Fruit fly (Drosophila melanogaster): ENCODE data around the gene CG9175.

Gene CG9175

dm6 chr2L:6088371-6089365 lies 10.1 kb downstream of the CG9175 start (continued):
- TF ChIP-seq CG5953 (GFP tag; IDR thresholded peaks at IDR 0.05) = 0 out of 2 replicates have a peak, but pooled peaks have one; percentile 20
- no peak for TF ChIP-seq CG12942 (GFP tag; optimal IDR thresholded peaks at IDR 0.05)
- peak; percentile 0 for TF ChIP-seq CG8359 (GFP tag; optimal IDR thresholded peaks at IDR 0.05; ENCODE audit: borderline replicate concordance)
- peak; percentile 34; the same call in 1 of the 2 replicates for TF ChIP-seq Drgx (GFP tag; IDR thresholded peaks at IDR 0.05)
- peak; percentile 38 for TF ChIP-seq CG8388 (GFP tag; optimal IDR thresholded peaks at IDR 0.05)
- no peak for TF ChIP-seq E2f2 (GFP tag; IDR thresholded peaks at IDR 0.05)
- TF ChIP-seq CrebB (tag; optimal IDR thresholded peaks at IDR 0.05) = peak; percentile 62
- no peak for TF ChIP-seq CkIIα-i1 (GFP tag; IDR thresholded peaks at IDR 0.05)
- TF ChIP-seq Sox102F (GFP tag; optimal IDR thresholded peaks at IDR 0.05) = no peak
- TF ChIP-seq zfh2 (GFP tag; optimal IDR thresholded peaks at IDR 0.05) = peak; percentile 42
- peak; percentile 66; the same call in 1 of the 2 replicates for TF ChIP-seq GATAe (GFP tag; conservative IDR thresholded peaks at IDR 0.05)
- TF ChIP-seq Adf1 (GFP tag; IDR thresholded peaks at IDR 0.05) = peak; percentile 99
- TF ChIP-seq scrt (GFP tag; optimal IDR thresholded peaks at IDR 0.05) = peak; percentile 64
- peak; percentile 92 for TF ChIP-seq stwl (tag; optimal IDR thresholded peaks at IDR 0.05)
- TF ChIP-seq Fer1 (GFP tag; optimal IDR thresholded peaks at IDR 0.05) = peak; percentile 30
- TF ChIP-seq CG16815 (GFP tag; optimal IDR thresholded peaks at IDR 0.05) = peak; percentile 20
- TF ChIP-seq CG4360 (GFP tag; IDR thresholded peaks at IDR 0.05) = peak; percentile 93
- peak in 1 of 3 experiments; percentile 70 for TF ChIP-seq Stat92E (GFP tag; optimal IDR thresholded peaks at IDR 0.05)
- TF ChIP-seq Trl (optimal IDR thresholded peaks at IDR 0.05) = peak; percentile 75 to 81
- TF ChIP-seq Trl (GFP tag; optimal IDR thresholded peaks at IDR 0.05) = peak; percentile 42
- TF ChIP-seq trem (tag; optimal IDR thresholded peaks at IDR 0.05) = peak; percentile 6
- peak; percentile 94 for TF ChIP-seq mirr (GFP tag; optimal IDR thresholded peaks at IDR 0.05)
- no peak; the same call in 2 of the 3 replicates for TF ChIP-seq otp (GFP tag; IDR thresholded peaks at IDR 0.05)
- TF ChIP-seq ham (GFP tag; IDR thresholded peaks at IDR 0.05) = no peak
- TF ChIP-seq CG12155 (GFP tag; optimal IDR thresholded peaks at IDR 0.05) = peak; percentile 100
- TF ChIP-seq emc (GFP tag; optimal IDR thresholded peaks at IDR 0.05) = no peak
- no peak for TF ChIP-seq CG16863 (GFP tag; optimal IDR thresholded peaks at IDR 0.05)
- TF ChIP-seq run (tag; optimal IDR thresholded peaks at IDR 0.05) = peak; percentile 71
- TF ChIP-seq Lpt (GFP tag; optimal IDR thresholded peaks at IDR 0.05) = no peak
- TF ChIP-seq Rx (GFP tag; IDR thresholded peaks at IDR 0.05) = no peak
- TF ChIP-seq Dip3 (GFP tag; optimal IDR thresholded peaks at IDR 0.05) = no peak
- peak; percentile 76 for TF ChIP-seq nerfin-1 (tag; optimal IDR thresholded peaks at IDR 0.05)
- no peak for TF ChIP-seq Fer2 (tag; optimal IDR thresholded peaks at IDR 0.05)
- TF ChIP-seq unpg (GFP tag; optimal IDR thresholded peaks at IDR 0.05) = peak; percentile 6
- TF ChIP-seq CG3995 (GFP tag; optimal IDR thresholded peaks at IDR 0.05) = no peak
- TF ChIP-seq grn (GFP tag; optimal IDR thresholded peaks at IDR 0.05) = peak; percentile 13
- TF ChIP-seq so (GFP tag; IDR thresholded peaks at IDR 0.05) = peak; percentile 52; the same call in 2 of the 3 replicates
- TF ChIP-seq bbx (GFP tag; IDR thresholded peaks at IDR 0.05; ENCODE audit: partially characterized antibody) = peak; percentile 71
- no peak for TF ChIP-seq CG8944 (GFP tag; optimal IDR thresholded peaks at IDR 0.05)
- TF ChIP-seq CG12769 (tag; optimal IDR thresholded peaks at IDR 0.05) = peak; percentile 81
- peak; percentile 39; the same call in 1 of the 2 replicates for TF ChIP-seq CG9932 (GFP tag; IDR thresholded peaks at IDR 0.05)
- peak; percentile 13 for TF ChIP-seq CG12299 (tag; optimal IDR thresholded peaks at IDR 0.05)
- TF ChIP-seq ftz-f1 (GFP tag; optimal IDR thresholded peaks at IDR 0.05) = peak; percentile 99
- no peak for TF ChIP-seq CG12744 (GFP tag; optimal IDR thresholded peaks at IDR 0.05)
- peak; percentile 30 for TF ChIP-seq CG17359 (tag; optimal IDR thresholded peaks at IDR 0.05)
- TF ChIP-seq CG4404 (GFP tag; IDR thresholded peaks at IDR 0.05) = no peak
- no peak for TF ChIP-seq Hr3 (GFP tag; optimal IDR thresholded peaks at IDR 0.05)
- TF ChIP-seq MTF-1 (GFP tag; optimal IDR thresholded peaks at IDR 0.05; ENCODE audit: borderline replicate concordance) = peak; percentile 58
